Fruit fly (Drosophila melanogaster) whole organism, embryonic: ENCODE results near the gene CG12310.

Source experiments
- CG10979 ChIP-seq: fragments of 200-800 bp; sonication (Bioruptor generic); optimal IDR thresholded peaks from 2 replicates; lab custom pipeline; 2018; ENCODE audit warnings: missing biosample characterization, mild to moderate bottlenecking, missing genetic modification characterization, moderate library complexity
- CG11504 ChIP-seq: fragments of 200-800 bp; sonication (Bioruptor generic); optimal IDR thresholded peaks from 3 replicates; lab custom pipeline; 2019; ENCODE audit warnings: missing biosample characterization, mild to moderate bottlenecking, missing genetic modification characterization, moderate library complexity
- CG12155 ChIP-seq: fragments of 200-800 bp; sonication (Bioruptor generic); optimal IDR thresholded peaks from 3 replicates; lab custom pipeline; 2016; ENCODE audit warnings: missing biosample characterization, missing genetic modification characterization
- CG12219 ChIP-seq: fragments of 200-800 bp; sonication (Bioruptor generic); optimal IDR thresholded peaks from 3 replicates; lab custom pipeline; 2018; ENCODE audit warnings: missing biosample characterization, mild to moderate bottlenecking, missing genetic modification characterization
- CG1529 ChIP-seq: fragments of 200-800 bp; sonication (Bioruptor generic); optimal IDR thresholded peaks from 3 replicates; lab custom pipeline; 2018; ENCODE audit warnings: missing biosample characterization, missing genetic modification characterization
- CG17359 ChIP-seq: fragments of 200-800 bp; sonication (Bioruptor generic); optimal IDR thresholded peaks from 3 replicates; lab custom pipeline; 2018; ENCODE audit warnings: missing biosample characterization, mild to moderate bottlenecking, missing genetic modification characterization, moderate library complexity
- CG17361 ChIP-seq: fragments of 200-800 bp; sonication (Bioruptor generic); IDR thresholded peaks from 3 replicates; pipeline ENCODE4 v1.3.6; 2022; ENCODE audit warnings: missing biosample characterization, missing genetic modification characterization
- CG17912 ChIP-seq: fragments of 200-800 bp; sonication (Bioruptor generic); optimal IDR thresholded peaks from 2 replicates; lab custom pipeline; 2018; ENCODE audit warnings: missing biosample characterization, mild to moderate bottlenecking, missing genetic modification characterization
- CG2199 ChIP-seq: fragments of 200-800 bp; sonication (Bioruptor generic); IDR thresholded peaks from 3 replicates; pipeline ENCODE4 v1.3.6; 2022; ENCODE audit warnings: missing biosample characterization, missing genetic modification characterization
- CG32532 ChIP-seq: fragments of 200-800 bp; sonication (Bioruptor generic); IDR thresholded peaks from 2 replicates; pipeline ENCODE4 v1.3.6; 2022; ENCODE audit warnings: missing biosample characterization, missing genetic modification characterization
- CG33557 ChIP-seq: fragments of 200-800 bp; sonication (Bioruptor generic); optimal IDR thresholded peaks from 2 replicates; lab custom pipeline; 2019; ENCODE audit warnings: missing biosample characterization, mild to moderate bottlenecking, missing genetic modification characterization, moderate library complexity
- CG6791 ChIP-seq: fragments of 200-800 bp; sonication (Bioruptor generic); IDR thresholded peaks from 3 replicates; pipeline ENCODE4 v1.3.6; 2022; ENCODE audit warnings: missing biosample characterization, missing genetic modification characterization; ENCODE audit not compliant: partially characterized antibody
- CG6813 ChIP-seq: fragments of 200-800 bp; sonication (Bioruptor generic); optimal IDR thresholded peaks from 2 replicates; lab custom pipeline; 2017; ENCODE audit warnings: missing biosample characterization, missing genetic modification characterization, mild to moderate bottlenecking, moderate library complexity, missing genetic modification reagents
- CG6854 ChIP-seq: fragments of 200-800 bp; sonication (Bioruptor generic); optimal IDR thresholded peaks from 3 replicates; lab custom pipeline; 2017; ENCODE audit warnings: missing biosample characterization, mild to moderate bottlenecking, missing genetic modification characterization
- CG7839 ChIP-seq: fragments of 200-800 bp; sonication (Bioruptor generic); optimal IDR thresholded peaks from 3 replicates; lab custom pipeline; 2018; ENCODE audit warnings: missing biosample characterization, mild to moderate bottlenecking, missing genetic modification characterization, moderate library complexity
- CG8478 ChIP-seq: fragments of >200 bp; optimal IDR thresholded peaks from 2 replicates; lab custom pipeline; 2018
- CG8924 ChIP-seq: fragments of 200-800 bp; optimal IDR thresholded peaks from 3 replicates; lab custom pipeline; 2019; ENCODE audit warnings: missing biosample characterization, mild to moderate bottlenecking, missing genetic modification characterization, moderate library complexity
- CG9876 ChIP-seq: fragments of 200-800 bp; sonication (Bioruptor generic); optimal IDR thresholded peaks from 2 replicates; lab custom pipeline; 2016; ENCODE audit warnings: missing biosample characterization, missing genetic modification characterization
- CHES-1-like ChIP-seq: fragments of 200-800 bp; sonication (Bioruptor generic); optimal IDR thresholded peaks from 2 replicates; lab custom pipeline; 2016; ENCODE audit warnings: missing biosample characterization, missing genetic modification characterization
- Dp ChIP-seq: fragments of 200-800 bp; sonication (Bioruptor generic); optimal IDR thresholded peaks from 2 replicates; lab custom pipeline; 2018; ENCODE audit warnings: missing biosample characterization, mild to moderate bottlenecking, missing genetic modification characterization, moderate library complexity
- Jarid2 ChIP-seq: fragments of 200-800 bp; sonication (Bioruptor generic); optimal IDR thresholded peaks from 3 replicates; lab custom pipeline; 2017; ENCODE audit warnings: mild to moderate bottlenecking, missing biosample characterization, missing genetic modification reagents, missing genetic modification characterization
- Max ChIP-seq: fragments of 200-800 bp; sonication (Bioruptor generic); optimal IDR thresholded peaks from 2 replicates; lab custom pipeline; 2016; ENCODE audit warnings: missing biosample characterization, mild to moderate bottlenecking, missing genetic modification characterization
- Med ChIP-seq: fragments of 200-800 bp; sonication (Bioruptor generic); peaks from one replicate; lab custom pipeline; 2016; ENCODE audit warnings: missing biosample characterization, missing genetic modification characterization, mild to moderate bottlenecking, inconsistent platforms, moderate library complexity
- Myb ChIP-seq: fragments of 200-800 bp; sonication (Bioruptor generic); optimal IDR thresholded peaks from 2 replicates; lab custom pipeline; 2016; ENCODE audit warnings: missing biosample characterization, missing genetic modification characterization
- NFAT ChIP-seq: fragments of 200-800 bp; sonication (Bioruptor generic); IDR thresholded peaks from 2 replicates; pipeline ENCODE4 v1.3.6; 2022; ENCODE audit warnings: missing biosample characterization, missing genetic modification characterization
- Oli ChIP-seq: fragments of 200-800 bp; sonication (Bioruptor generic); optimal IDR thresholded peaks from 2 replicates; lab custom pipeline; 2018; ENCODE audit warnings: missing biosample characterization, mild to moderate bottlenecking, missing genetic modification characterization, moderate library complexity
- Opbp ChIP-seq: fragments of 200-800 bp; sonication (Bioruptor generic); IDR thresholded peaks from 3 replicates; pipeline ENCODE4 v1.3.6; 2022; ENCODE audit warnings: missing biosample characterization, missing genetic modification characterization; ENCODE audit not compliant: partially characterized antibody
- Vsx1 ChIP-seq: fragments of 200-800 bp; sonication (Bioruptor generic); optimal IDR thresholded peaks from 2 replicates; lab custom pipeline; 2017; ENCODE audit warnings: missing biosample characterization, mild to moderate bottlenecking, missing genetic modification characterization, missing genetic modification reagents
- Xbp1 ChIP-seq: fragments of 200-800 bp; sonication (Bioruptor generic); optimal IDR thresholded peaks from 3 replicates; lab custom pipeline; 2016; ENCODE audit warnings: missing biosample characterization, mild to moderate bottlenecking, missing genetic modification characterization
- ac ChIP-seq: fragments of 200-800 bp; sonication (Bioruptor generic); optimal IDR thresholded peaks from 3 replicates; lab custom pipeline; 2017; ENCODE audit warnings: missing biosample characterization, mild to moderate bottlenecking, missing genetic modification characterization
- caup ChIP-seq: fragments of 200-800 bp; sonication (Bioruptor generic); optimal IDR thresholded peaks from 3 replicates; lab custom pipeline; 2017; ENCODE audit warnings: missing biosample characterization, mild to moderate bottlenecking, missing genetic modification characterization, moderate library complexity; ENCODE audit not compliant: severe bottlenecking
- chm ChIP-seq: fragments of 200-800 bp; sonication (Bioruptor generic); IDR thresholded peaks from 2 replicates; pipeline ENCODE4 v1.3.6; 2022; ENCODE audit warnings: missing biosample characterization, missing genetic modification characterization
- en ChIP-seq: fragments of 200-800 bp; sonication (Bioruptor generic); optimal IDR thresholded peaks from 2 replicates; lab custom pipeline; 2016; ENCODE audit warnings: missing biosample characterization, missing genetic modification characterization
- fd3F ChIP-seq: fragments of 200-800 bp; sonication (Bioruptor generic); optimal IDR thresholded peaks from 2 replicates; lab custom pipeline; 2018; ENCODE audit warnings: missing biosample characterization, mild to moderate bottlenecking, missing genetic modification characterization, moderate library complexity
- grn ChIP-seq: fragments of 200-800 bp; sonication (Bioruptor generic); optimal IDR thresholded peaks from 3 replicates; lab custom pipeline; 2017; ENCODE audit warnings: missing biosample characterization, missing genetic modification characterization
- hbn ChIP-seq: fragments of 200-800 bp; sonication (Bioruptor generic); IDR thresholded peaks from 2 replicates; pipeline ENCODE4 v1.3.6; 2022; ENCODE audit warnings: missing biosample characterization, missing genetic modification characterization; ENCODE audit not compliant: partially characterized antibody
- hth ChIP-seq: fragments of >200 bp; optimal IDR thresholded peaks from 2 replicates; lab custom pipeline; 2017; ENCODE audit warnings: inconsistent platforms
- jing ChIP-seq: fragments of 200-800 bp; sonication (Bioruptor generic); optimal IDR thresholded peaks from 2 replicates; lab custom pipeline; 2018; ENCODE audit warnings: missing biosample characterization, mild to moderate bottlenecking, missing genetic modification characterization
- jumu ChIP-seq: fragments of 200-800 bp; sonication (Bioruptor generic); optimal IDR thresholded peaks from 3 replicates; lab custom pipeline; 2016; ENCODE audit warnings: missing biosample characterization, missing genetic modification characterization
- org-1 ChIP-seq: fragments of 200-800 bp; sonication (Bioruptor generic); optimal IDR thresholded peaks from 2 replicates; lab custom pipeline; 2017; ENCODE audit warnings: missing biosample characterization, missing genetic modification characterization
- otp ChIP-seq: fragments of 200-800 bp; sonication (Bioruptor generic); IDR thresholded peaks from 3 replicates; pipeline ENCODE4, ENCODE4 v1.3.6; 2022; ENCODE audit warnings: missing biosample characterization, missing genetic modification characterization
- sc ChIP-seq, 3 experiments: fragments of >200 bp in 2 of 3; fragments of 200-800 bp in 1 of 3; sonication (Bioruptor generic) in 1 of 3; optimal IDR thresholded peaks; 2 replicates in 2 of 3; 3 replicates in 1 of 3; lab custom pipeline; 2017; ENCODE audit warnings: mild to moderate bottlenecking in 1 of 3, missing biosample characterization in 1 of 3, missing genetic modification characterization in 1 of 3, missing genetic modification reagents in 1 of 3
- scrt ChIP-seq: fragments of 200-800 bp; sonication (Bioruptor generic); optimal IDR thresholded peaks from 2 replicates; lab custom pipeline; 2018; ENCODE audit warnings: missing biosample characterization, mild to moderate bottlenecking, missing genetic modification characterization, moderate library complexity
- sima ChIP-seq: fragments of 200-800 bp; sonication (Bioruptor generic); optimal IDR thresholded peaks from 2 replicates; lab custom pipeline; 2016; ENCODE audit warnings: missing biosample characterization, missing genetic modification characterization
- stc ChIP-seq: fragments of 200-800 bp; sonication (Bioruptor generic); IDR thresholded peaks from 2 replicates; pipeline ENCODE4 v1.3.6; 2022; ENCODE audit warnings: missing biosample characterization, missing genetic modification characterization
- tna ChIP-seq: fragments of 200-800 bp; sonication (Bioruptor generic); IDR thresholded peaks from 2 replicates; pipeline ENCODE4 v1.3.6; 2022; ENCODE audit warnings: missing biosample characterization, missing genetic modification characterization; ENCODE audit not compliant: partially characterized antibody
- ttk ChIP-seq: fragments of 200-800 bp; sonication (Bioruptor generic); IDR thresholded peaks from 2 replicates; pipeline ENCODE4 v2.1.2; 2022; ENCODE audit warnings: missing biosample characterization, missing genetic modification characterization
- wdn ChIP-seq: fragments of 200-800 bp; sonication (Bioruptor generic); IDR thresholded peaks from 2 replicates; pipeline ENCODE4 v1.3.6; 2022; ENCODE audit warnings: missing biosample characterization, missing genetic modification characterization
- wek ChIP-seq: fragments of 200-800 bp; sonication (Bioruptor generic); optimal IDR thresholded peaks from 3 replicates; lab custom pipeline; 2018; ENCODE audit warnings: missing biosample characterization, mild to moderate bottlenecking, missing genetic modification characterization, moderate library complexity
- zen ChIP-seq: fragments of 200-800 bp; sonication (Bioruptor generic); optimal IDR thresholded peaks from 3 replicates; lab custom pipeline; 2018; ENCODE audit warnings: missing biosample characterization, mild to moderate bottlenecking, missing genetic modification characterization, moderate library complexity

Gene CG12310

dm6 chr3L:15079278-15079677 is 28.7 kb upstream of the CG12310 start:
- peak; percentile 18 for TF ChIP-seq CG6813 (GFP tag; lab: Kevin White, UChicago)
- TF ChIP-seq caup (GFP tag; lab: Kevin White, UChicago), result no peak
- TF ChIP-seq chm (GFP tag; lab: Robert Waterston, UW), result peak; percentile 50; the same call in 1 of the 2 replicates
- TF ChIP-seq NFAT (GFP tag; lab: Robert Waterston, UW), result peak; percentile 37; the same call in 1 of the 2 replicates
- 0 out of 3 replicates have a peak, but pooled peaks have one; percentile 39 for TF ChIP-seq Opbp (GFP tag; lab: Robert Waterston, UW)
- no peak for TF ChIP-seq sima (GFP tag; lab: Kevin White, UChicago)
- peak; percentile 91 for TF ChIP-seq CG2199 (GFP tag; lab: Robert Waterston, UW)
- peak; percentile 3 for TF ChIP-seq Dp (GFP tag; lab: Kevin White, UChicago)
- no peak; the same call in 2 of the 3 replicates for TF ChIP-seq otp (GFP tag; lab: Robert Waterston, UW)
- no peak for TF ChIP-seq jing (GFP tag; lab: Kevin White, UChicago)
- TF ChIP-seq CG11504 (tag; lab: Kevin White, UChicago), result peak; percentile 54
- no peak for TF ChIP-seq Vsx1 (GFP tag; lab: Kevin White, UChicago)
- TF ChIP-seq ttk (GFP tag; lab: Robert Waterston, UW), result no peak
- TF ChIP-seq CG9876 (GFP tag; lab: Kevin White, UChicago), result no peak
- no peak for TF ChIP-seq CG7839 (tag; lab: Kevin White, UChicago)
- no peak for TF ChIP-seq wek (GFP tag; lab: Kevin White, UChicago)
- no peak for TF ChIP-seq CG12155 (GFP tag; lab: Kevin White, UChicago)
- no peak for TF ChIP-seq scrt (GFP tag; lab: Kevin White, UChicago)
- TF ChIP-seq grn (GFP tag; lab: Kevin White, UChicago), result no peak
- peak; percentile 50; the same call in 1 of the 2 replicates for TF ChIP-seq CG32532
- peak; percentile 20 for TF ChIP-seq CG33557
- peak; percentile 19; the same call in 1 of the 2 replicates for TF ChIP-seq tna (GFP tag; lab: Robert Waterston, UW)
- no peak for TF ChIP-seq zen
- TF ChIP-seq hth, result no peak
- no peak for TF ChIP-seq sc (optimal IDR thresholded peaks at IDR 0.05; lab: Kevin White, UChicago)
- TF ChIP-seq sc (GFP tag; optimal IDR thresholded peaks at IDR 0.05; lab: Kevin White, UChicago), result no peak
- TF ChIP-seq CHES-1-like, result no peak
- no peak for TF ChIP-seq CG8478 (lab: Kevin White, UChicago)
- TF ChIP-seq Med (GFP tag; lab: Kevin White, UChicago), result peak; percentile 65
- peak; percentile 65; the same call in 2 of the 3 replicates for TF ChIP-seq CG6791 (GFP tag; lab: Robert Waterston, UW)
- TF ChIP-seq CG12219 (GFP tag; lab: Kevin White, UChicago), result no peak
- TF ChIP-seq wdn (GFP tag; lab: Robert Waterston, UW), result no peak
- no peak for TF ChIP-seq CG1529 (GFP tag; lab: Kevin White, UChicago)
- no peak for TF ChIP-seq jumu (GFP tag; lab: Kevin White, UChicago)
- peak; percentile 93 for TF ChIP-seq Jarid2 (GFP tag; lab: Kevin White, UChicago)
- TF ChIP-seq CG10979 (tag; lab: Kevin White, UChicago), result no peak
- TF ChIP-seq en (GFP tag; lab: Kevin White, UChicago), result no peak
- no peak for TF ChIP-seq org-1
- no peak for TF ChIP-seq CG6854 (GFP tag; lab: Kevin White, UChicago)
- TF ChIP-seq CG17912, result no peak
- TF ChIP-seq CG17359 (tag; lab: Kevin White, UChicago), result no peak
- TF ChIP-seq Max, result no peak
- TF ChIP-seq fd3F (GFP tag; lab: Kevin White, UChicago), result no peak
- no peak for TF ChIP-seq stc
- no peak for TF ChIP-seq Oli
- TF ChIP-seq Myb (GFP tag; lab: Kevin White, UChicago), result peak; percentile 86
- TF ChIP-seq Xbp1, result no peak
- 0 out of 2 replicates have a peak, but pooled peaks have one; percentile 19 for TF ChIP-seq hbn (GFP tag; lab: Robert Waterston, UW)
- no peak for TF ChIP-seq ac (GFP tag; lab: Kevin White, UChicago)
- TF ChIP-seq CG8924, result no peak
- 0 out of 3 replicates have a peak, but pooled peaks have one; percentile 8 for TF ChIP-seq CG17361 (GFP tag; lab: Robert Waterston, UW)
